Fruit fly (Drosophila melanogaster): ENCODE results near the gene CG11755.

Gene CG11755

DNA sequence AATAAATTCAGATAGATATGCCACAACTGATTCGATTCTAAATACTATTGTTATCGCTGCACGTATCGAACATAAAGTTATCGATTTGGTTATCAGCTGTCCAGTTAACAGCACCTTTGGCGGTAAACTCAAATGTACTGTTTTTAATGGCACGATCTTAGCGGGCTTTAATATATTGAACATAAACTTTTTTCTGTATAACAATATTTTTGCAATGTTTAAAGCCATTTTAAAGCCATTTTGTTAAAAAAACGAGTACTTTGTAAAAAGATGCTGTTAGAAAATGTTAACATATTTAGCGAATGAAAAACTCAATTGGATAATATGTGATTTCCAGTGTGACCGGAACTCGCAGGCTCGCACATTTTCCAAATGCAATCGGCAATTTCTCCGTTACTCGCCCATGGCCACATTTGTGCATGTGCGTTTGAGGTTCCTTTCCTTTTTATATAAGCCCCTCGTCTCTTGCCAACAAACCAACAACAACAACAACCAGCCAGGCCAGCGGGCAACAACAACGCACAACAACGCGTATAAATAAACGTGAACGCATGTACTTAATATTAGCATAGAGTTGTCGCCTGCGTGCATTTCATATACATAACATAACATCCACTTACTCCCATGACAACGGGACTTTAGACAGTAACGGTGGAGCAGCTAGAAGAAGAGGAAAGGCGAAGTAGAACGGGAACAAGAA, 39.3 kb downstream of the CG11755 start, which contains the start of gene TMEM216 (continued):
- TF ChIP-seq CG11504 (tag; optimal IDR thresholded peaks at IDR 0.05), result no peak
- TF ChIP-seq mam (GFP tag; optimal IDR thresholded peaks at IDR 0.05), result no peak
- TF ChIP-seq tup (GFP tag; optimal IDR thresholded peaks at IDR 0.05), result no peak
- no peak for TF ChIP-seq unpg (GFP tag; optimal IDR thresholded peaks at IDR 0.05)
- no peak for TF ChIP-seq Aef1 (GFP tag; IDR thresholded peaks at IDR 0.05)
- no peak for TF ChIP-seq Optix (GFP tag; IDR thresholded peaks at IDR 0.05)
- peak; percentile 7 to 82 for TF ChIP-seq crp (GFP tag; optimal IDR thresholded peaks at IDR 0.05)
- no peak for TF ChIP-seq Hmx (GFP tag; optimal IDR thresholded peaks at IDR 0.05)
- 0 out of 3 replicates have a peak, but pooled peaks have one; percentile 5 for TF ChIP-seq Opbp (GFP tag; IDR thresholded peaks at IDR 0.05; ENCODE audit: partially characterized antibody)
- no peak for TF ChIP-seq jigr1 (GFP tag; IDR thresholded peaks at IDR 0.05)
- TF ChIP-seq NK7.1 (GFP tag; optimal IDR thresholded peaks at IDR 0.05), result no peak
- no peak for TF ChIP-seq CG13123 (GFP tag; optimal IDR thresholded peaks at IDR 0.05)
- TF ChIP-seq ham (GFP tag; IDR thresholded peaks at IDR 0.05), result no peak
- TF ChIP-seq hb (GFP tag; IDR thresholded peaks at IDR 0.05; ENCODE audit: partially characterized antibody), result no peak
- no peak for TF ChIP-seq grau (tag; optimal IDR thresholded peaks at IDR 0.05)
- no peak for TF ChIP-seq C15 (GFP tag; IDR thresholded peaks at IDR 0.05)
- no peak for TF ChIP-seq Fer1 (GFP tag; optimal IDR thresholded peaks at IDR 0.05)
- no peak for TF ChIP-seq CG8089 (GFP tag; optimal IDR thresholded peaks at IDR 0.05)
- TF ChIP-seq CG34224 (GFP tag; IDR thresholded peaks at IDR 0.05; ENCODE audit: partially characterized antibody), result peak; percentile 60; the same call in 1 of the 3 replicates
- no peak for TF ChIP-seq Hsf (GFP tag; optimal IDR thresholded peaks at IDR 0.05)
- TF ChIP-seq Deaf1 (tag; optimal IDR thresholded peaks at IDR 0.05), result no peak
- TF ChIP-seq gcm (GFP tag; optimal IDR thresholded peaks at IDR 0.05), result no peak
- TF ChIP-seq Mes4 (GFP tag; optimal IDR thresholded peaks at IDR 0.05), result peak; percentile 2
- TF ChIP-seq CG18764 (GFP tag; optimal IDR thresholded peaks at IDR 0.05), result no peak
- no peak for TF ChIP-seq CG9437 (GFP tag; optimal IDR thresholded peaks at IDR 0.05)
- no peak for TF ChIP-seq CG31365 (tag; optimal IDR thresholded peaks at IDR 0.05)
- peak; percentile 99 for TF ChIP-seq MESR4 (GFP tag; optimal IDR thresholded peaks at IDR 0.05)
- peak; percentile 43; the same call in 1 of the 3 replicates for TF ChIP-seq CG34422 (GFP tag; IDR thresholded peaks at IDR 0.05)
- TF ChIP-seq trem (tag; optimal IDR thresholded peaks at IDR 0.05), result peak; percentile 65
- no peak for TF ChIP-seq stc (GFP tag; IDR thresholded peaks at IDR 0.05)
- peak; percentile 71; the same call in 3 of the 4 replicates for TF ChIP-seq Dll (GFP tag; IDR thresholded peaks at IDR 0.05; ENCODE audit: partially characterized antibody)
- TF ChIP-seq CG14860 (GFP tag; IDR thresholded peaks at IDR 0.05; ENCODE audit: partially characterized antibody), result no peak; the same call in 2 of the 3 replicates
- no peak for TF ChIP-seq ro (GFP tag; IDR thresholded peaks at IDR 0.05)
- TF ChIP-seq H2.0 (GFP tag; IDR thresholded peaks at IDR 0.05), result no peak
- TF ChIP-seq CG10209 (GFP tag; optimal IDR thresholded peaks at IDR 0.05), result no peak
- no peak for TF ChIP-seq ab (GFP tag; optimal IDR thresholded peaks at IDR 0.05)
- no peak for TF ChIP-seq CG1792 (GFP tag; optimal IDR thresholded peaks at IDR 0.05)
- no peak for TF ChIP-seq CG10979 (tag; optimal IDR thresholded peaks at IDR 0.05)
- TF ChIP-seq tio (GFP tag; optimal IDR thresholded peaks at IDR 0.05), result no peak
- peak; percentile 83 for TF ChIP-seq Elba2 (GFP tag; optimal IDR thresholded peaks at IDR 0.05)
- TF ChIP-seq CG3847 (GFP tag; IDR thresholded peaks at IDR 0.05), result no peak
- peak; percentile 68 for TF ChIP-seq Dref (GFP tag; IDR thresholded peaks at IDR 0.05)
- no peak for TF ChIP-seq ken (GFP tag; IDR thresholded peaks at IDR 0.05)
- no peak for TF ChIP-seq D19B (GFP tag; optimal IDR thresholded peaks at IDR 0.05)
- TF ChIP-seq en (GFP tag; optimal IDR thresholded peaks at IDR 0.05), result no peak
- TF ChIP-seq CG1603 (tag; optimal IDR thresholded peaks at IDR 0.05), result peak; percentile 51
- TF ChIP-seq CG17568 (GFP tag; optimal IDR thresholded peaks at IDR 0.05), result no peak
- TF ChIP-seq CG14965 (GFP tag; optimal IDR thresholded peaks at IDR 0.05; ENCODE audit: borderline replicate concordance), result no peak
- TF ChIP-seq CG12744 (GFP tag; optimal IDR thresholded peaks at IDR 0.05), result no peak
- TF ChIP-seq dm (GFP tag; optimal IDR thresholded peaks at IDR 0.05), result peak; percentile 76

Data from whole organism, embryonic.